Worm (Caenorhabditis elegans): ENCODE measurements around the gene sec-5.

sec-5 gene

DNA sequence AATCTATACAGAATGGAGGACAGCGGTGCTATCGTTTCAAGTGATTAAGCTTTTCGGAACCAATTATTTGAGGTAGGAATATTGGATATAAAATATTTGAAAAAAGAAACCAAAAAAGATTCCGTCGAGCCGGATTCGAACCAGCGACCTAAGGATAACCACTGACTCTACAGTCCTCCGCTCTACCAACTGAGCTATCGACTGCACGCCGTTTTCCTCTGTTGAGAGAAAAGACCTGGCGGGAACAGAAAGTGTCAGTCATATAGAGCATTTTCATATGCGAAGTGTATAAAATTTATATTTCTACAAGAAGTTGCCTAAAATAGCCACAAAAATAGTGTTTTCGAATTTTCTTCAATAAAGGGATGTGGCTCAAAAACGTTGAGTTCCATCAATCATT lies 34.7 kb upstream of the sec-5 start (continued):
- peak; percentile 73 for TF ChIP-seq dmd-6 (GFP tag; IDR thresholded peaks at IDR 0.05)
- no peak for TF ChIP-seq nhr-111 (GFP tag; optimal IDR thresholded peaks at IDR 0.05)
- TF ChIP-seq ceh-28 (tag; optimal IDR thresholded peaks at IDR 0.05) = no peak
- TF ChIP-seq madf-5 (GFP tag; IDR thresholded peaks at IDR 0.05) = 0 out of 4 replicates have a peak, but pooled peaks of 1 of the 2 experiments have one; percentile 37
- TF ChIP-seq lin-15B (tag; optimal IDR thresholded peaks at IDR 0.05) = no peak
- TF ChIP-seq cey-2 (tag; optimal IDR thresholded peaks at IDR 0.05; ENCODE audit: borderline replicate concordance, insufficient read depth) = no peak
- TF ChIP-seq Y75B8A.6 (GFP tag; IDR thresholded peaks at IDR 0.05) = no peak
- TF ChIP-seq Y5F2A.4 (GFP tag; optimal IDR thresholded peaks at IDR 0.05) = no peak
- no peak; the same call in 1 of the 2 replicates for TF ChIP-seq dmd-8 (GFP tag; IDR thresholded peaks at IDR 0.05)
- no peak for TF ChIP-seq nhr-6 (tag; optimal IDR thresholded peaks at IDR 0.05)
- TF ChIP-seq ctbp-1 (GFP tag; IDR thresholded peaks at IDR 0.05) = no peak
- TF ChIP-seq ama-1 (optimal IDR thresholded peaks at IDR 0.05) = no peak
- peak; percentile 43 for TF ChIP-seq hlh-30 (tag; optimal IDR thresholded peaks at IDR 0.05; ENCODE audit: insufficient read depth)
- TF ChIP-seq mes-2 (tag; optimal IDR thresholded peaks at IDR 0.05; ENCODE audit: poor library complexity, severe bottlenecking) = peak; percentile 82
- no peak for TF ChIP-seq skn-1 (tag; optimal IDR thresholded peaks at IDR 0.05)
- no peak for TF ChIP-seq R02D3.7 (tag; optimal IDR thresholded peaks at IDR 0.05)
- TF ChIP-seq ZK546.5 (tag; optimal IDR thresholded peaks at IDR 0.05) = no peak
- TF ChIP-seq nhr-102 (tag; optimal IDR thresholded peaks at IDR 0.05) = peak; percentile 59
- TF ChIP-seq lin-13 (GFP tag; optimal IDR thresholded peaks at IDR 0.05) = peak; percentile 12
- no peak for TF ChIP-seq spr-1 (tag; optimal IDR thresholded peaks at IDR 0.05)
- TF ChIP-seq aha-1 (tag) = peak; percentile 58
- TF ChIP-seq ceh-62 (tag; optimal IDR thresholded peaks at IDR 0.05) = no peak

DNA sequence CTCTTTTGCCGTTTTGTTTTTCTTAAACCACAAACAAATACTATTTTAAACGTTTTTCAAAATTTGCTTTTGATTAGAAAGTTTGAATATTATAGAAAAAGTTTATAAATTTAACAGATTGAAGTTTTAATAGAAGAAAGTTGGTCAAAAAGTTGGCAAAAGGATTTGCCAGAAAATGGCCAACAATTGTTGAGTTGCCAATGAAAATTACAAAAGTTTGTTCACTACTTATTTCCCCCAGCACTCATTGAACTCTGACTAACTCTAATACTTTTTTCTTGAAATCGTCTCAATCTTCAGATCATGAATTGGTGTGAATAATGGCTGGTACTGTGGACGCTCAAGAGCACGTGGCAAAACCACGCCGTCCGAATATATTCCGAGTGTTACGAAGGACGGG lies 33.1 kb upstream of the sec-5 start, which contains the start of gene ZK1067.4:
ZK1067.4 (plus strand) TSS at position 301 of the 400 bp plus-strand sequence.
- TF ChIP-seq ctbp-1 (GFP tag; IDR thresholded peaks at IDR 0.05) (no peak), unc-62 (GFP tag; optimal IDR thresholded peaks at IDR 0.05 in 1 of 2) (peak in 1 of 2 experiments; percentile 50), unc-62 (tag; optimal IDR thresholded peaks at IDR 0.05) (no peak)

DNA sequence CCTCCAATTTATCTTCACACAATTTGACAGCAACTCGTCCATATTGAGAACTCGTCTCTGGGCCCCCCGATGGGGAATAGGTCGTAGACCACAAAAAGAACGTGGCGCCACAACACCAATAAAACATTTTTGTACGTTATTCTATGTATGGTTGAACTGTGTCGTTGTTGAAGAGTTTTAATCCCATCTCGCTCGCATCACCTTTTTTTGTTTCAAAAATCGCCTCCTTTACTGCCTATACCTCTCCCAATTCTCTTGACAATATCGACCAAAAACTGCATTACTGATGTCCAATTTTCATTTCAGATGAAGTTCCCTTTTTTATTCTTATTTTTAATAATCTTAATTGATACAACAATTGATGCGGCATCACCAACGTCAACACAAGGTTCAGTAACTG lies 20.3 kb upstream of the sec-5 start, which contains the start of gene let-23:
let-23 (plus strand) TSS at position 301 of the 400 bp plus-strand sequence.
- no peak for TF ChIP-seq rbr-2 (tag; optimal IDR thresholded peaks at IDR 0.05)
- TF ChIP-seq arid-1 (GFP tag; conservative IDR thresholded peaks at IDR 0.05) = no peak
- TF ChIP-seq zag-1 (tag; optimal IDR thresholded peaks at IDR 0.05) = no peak
- no peak for TF ChIP-seq hlh-11 (tag; optimal IDR thresholded peaks at IDR 0.05)
- no peak for TF ChIP-seq nhr-10 (tag; optimal IDR thresholded peaks at IDR 0.05)
- no peak for TF ChIP-seq daf-12 (tag; optimal IDR thresholded peaks at IDR 0.05)
- no peak for TF ChIP-seq snpc-4 (tag; optimal IDR thresholded peaks at IDR 0.05)
- no peak for TF ChIP-seq mxl-2 (GFP tag; conservative IDR thresholded peaks at IDR 0.05)
- no peak for TF ChIP-seq tag-97 (GFP tag; IDR thresholded peaks at IDR 0.05)
- no peak for TF ChIP-seq madf-5 (GFP tag; IDR thresholded peaks at IDR 0.05)
- no peak for TF ChIP-seq F44E2.7 (GFP tag; IDR thresholded peaks at IDR 0.05)
- TF ChIP-seq gei-8 (GFP tag; optimal IDR thresholded peaks at IDR 0.05) = no peak
- TF ChIP-seq ama-1 (optimal IDR thresholded peaks at IDR 0.05) = no peak
- no peak for TF ChIP-seq set-16 (GFP tag; IDR thresholded peaks at IDR 0.05)
- no peak for TF ChIP-seq lin-1 (GFP tag; IDR thresholded peaks at IDR 0.05)
- TF ChIP-seq Y5F2A.4 (GFP tag; optimal IDR thresholded peaks at IDR 0.05) = no peak

DNA sequence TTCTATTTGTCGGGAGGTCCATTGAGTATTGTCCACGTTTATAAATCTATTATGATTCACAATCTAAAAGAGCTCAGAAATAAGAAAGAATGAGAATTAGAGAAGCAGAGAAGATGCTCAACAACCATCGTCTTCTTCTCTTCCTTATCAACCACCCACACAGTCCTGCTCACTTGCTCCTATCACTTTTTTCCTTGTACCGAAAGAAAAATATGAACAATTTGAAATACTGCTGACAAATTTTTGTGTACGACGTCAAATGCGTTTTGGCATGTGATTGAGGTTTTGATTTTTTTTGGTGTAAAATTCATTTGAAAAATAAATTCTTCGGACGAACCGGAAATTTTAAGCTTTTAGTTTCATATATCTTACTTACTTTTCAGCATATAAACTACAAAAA lies 19.4 kb upstream of the sec-5 start:
- TF ChIP-seq dmd-6 (GFP tag; IDR thresholded peaks at IDR 0.05) = peak; percentile 58; the same call in 1 of the 2 replicates
- no peak for TF ChIP-seq mdl-1 (tag; optimal IDR thresholded peaks at IDR 0.05)
- TF ChIP-seq ZK546.5 (tag; optimal IDR thresholded peaks at IDR 0.05) = no peak
- no peak for TF ChIP-seq nhr-76 (tag; optimal IDR thresholded peaks at IDR 0.05)
- TF ChIP-seq spr-3 (GFP tag; optimal IDR thresholded peaks at IDR 0.05) = no peak
- no peak for TF ChIP-seq Y5F2A.4 (GFP tag; optimal IDR thresholded peaks at IDR 0.05)
- TF ChIP-seq fkh-10 (GFP tag; optimal IDR thresholded peaks at IDR 0.05) = no peak
- no peak for TF ChIP-seq daf-16 (GFP tag; optimal IDR thresholded peaks at IDR 0.05)
- TF ChIP-seq daf-16 (tag; optimal IDR thresholded peaks at IDR 0.05) = peak; percentile 79
- no peak for TF ChIP-seq snpc-1.2 (GFP tag; IDR thresholded peaks at IDR 0.05)
- no peak for TF ChIP-seq cey-2 (tag; optimal IDR thresholded peaks at IDR 0.05; ENCODE audit: borderline replicate concordance, insufficient read depth)
- TF ChIP-seq mep-1 (tag; optimal IDR thresholded peaks at IDR 0.05) = peak; percentile 2
- TF ChIP-seq ceh-44 (GFP tag; IDR thresholded peaks at IDR 0.05) = no peak
- TF ChIP-seq snpc-4 (tag; optimal IDR thresholded peaks at IDR 0.05) = no peak
- no peak for TF ChIP-seq nhr-111 (GFP tag; optimal IDR thresholded peaks at IDR 0.05)
- no peak for TF ChIP-seq ceh-62 (tag; optimal IDR thresholded peaks at IDR 0.05)
- no peak for TF ChIP-seq ceh-20 (GFP tag; IDR thresholded peaks at IDR 0.05)
- TF ChIP-seq hif-1 (tag; optimal IDR thresholded peaks at IDR 0.05) = no peak

Data from whole organism, L4 larva.